Fruit fly (Drosophila melanogaster) whole organism, embryonic: ENCODE results near the gene CG7903.

ENCODE experiments used
- Asciz ChIP-seq: fragments of 200-800 bp; sonication (Bioruptor generic); optimal IDR thresholded peaks from 2 replicates; lab custom pipeline; 2017; ENCODE audit warnings: missing biosample characterization, mild to moderate bottlenecking, missing genetic modification characterization, missing genetic modification reagents
- Awh ChIP-seq: fragments of 200-800 bp; sonication (Bioruptor generic); IDR thresholded peaks from 2 replicates; pipeline ENCODE4, ENCODE4 v1.3.6; 2022; ENCODE audit warnings: missing biosample characterization, missing genetic modification characterization
- CG10654 ChIP-seq: fragments of 200-800 bp; sonication (Bioruptor generic); optimal IDR thresholded peaks from 2 replicates; lab custom pipeline; 2016; ENCODE audit warnings: missing biosample characterization, missing genetic modification characterization
- CG10979 ChIP-seq: fragments of 200-800 bp; sonication (Bioruptor generic); optimal IDR thresholded peaks from 2 replicates; lab custom pipeline; 2018; ENCODE audit warnings: missing biosample characterization, mild to moderate bottlenecking, missing genetic modification characterization, moderate library complexity
- CG12299 ChIP-seq: fragments of 200-800 bp; sonication (Bioruptor generic); optimal IDR thresholded peaks from 2 replicates; lab custom pipeline; 2018; ENCODE audit warnings: missing biosample characterization, mild to moderate bottlenecking, missing genetic modification characterization
- CG15479 ChIP-seq: fragments of 200-800 bp; sonication (Bioruptor generic); optimal IDR thresholded peaks from 3 replicates; lab custom pipeline; 2019; ENCODE audit warnings: missing biosample characterization, mild to moderate bottlenecking, missing genetic modification characterization, moderate library complexity
- CG17361 ChIP-seq: fragments of 200-800 bp; sonication (Bioruptor generic); IDR thresholded peaks from 3 replicates; pipeline ENCODE4 v1.3.6; 2022; ENCODE audit warnings: missing biosample characterization, missing genetic modification characterization
- CG30403 ChIP-seq: fragments of 200-800 bp; sonication (Bioruptor generic); optimal IDR thresholded peaks from 3 replicates; lab custom pipeline; 2016; ENCODE audit warnings: missing biosample characterization, missing genetic modification characterization
- CG31224 ChIP-seq: fragments of 200-800 bp; sonication (Bioruptor generic); IDR thresholded peaks from 2 replicates; pipeline ENCODE4 v1.3.6; 2022; ENCODE audit warnings: missing biosample characterization, missing genetic modification characterization
- CG3407 ChIP-seq: fragments of 200-800 bp; sonication (Bioruptor generic); optimal IDR thresholded peaks from 2 replicates; lab custom pipeline; 2018; ENCODE audit warnings: missing biosample characterization, mild to moderate bottlenecking, missing genetic modification characterization
- CG34422 ChIP-seq: fragments of 200-800 bp; sonication (Bioruptor generic); IDR thresholded peaks from 3 replicates; pipeline ENCODE4 v1.3.6; 2022; ENCODE audit warnings: missing biosample characterization, missing genetic modification characterization
- CG3838 ChIP-seq: fragments of 200-800 bp; sonication (Bioruptor generic); optimal IDR thresholded peaks from 3 replicates; lab custom pipeline; 2016; ENCODE audit warnings: missing biosample characterization, missing genetic modification characterization
- CG4820 ChIP-seq: fragments of 200-800 bp; sonication (Bioruptor generic); optimal IDR thresholded peaks from 3 replicates; lab custom pipeline; 2016; ENCODE audit warnings: missing biosample characterization, missing genetic modification characterization
- CG7928 ChIP-seq: fragments of 200-800 bp; sonication (Bioruptor generic); optimal IDR thresholded peaks from 2 replicates; lab custom pipeline; 2017; ENCODE audit warnings: missing biosample characterization, mild to moderate bottlenecking, missing genetic modification characterization
- CG7963 ChIP-seq: fragments of 200-800 bp; sonication (Bioruptor generic); IDR thresholded peaks from 3 replicates; pipeline ENCODE4 v1.3.6; 2022; ENCODE audit warnings: missing biosample characterization, missing genetic modification characterization; ENCODE audit not compliant: partially characterized antibody
- CG9932 ChIP-seq: fragments of 200-800 bp; sonication (Bioruptor generic); IDR thresholded peaks from 2 replicates; pipeline ENCODE4 v1.3.6; 2022; ENCODE audit warnings: missing biosample characterization, missing genetic modification characterization
- CoRest ChIP-seq: fragments of 200-800 bp; sonication (Bioruptor generic); optimal IDR thresholded peaks from 3 replicates; lab custom pipeline; 2018; ENCODE audit warnings: missing biosample characterization, mild to moderate bottlenecking, missing genetic modification characterization, moderate library complexity
- CrebB ChIP-seq: fragments of 200-800 bp; sonication (Bioruptor generic); optimal IDR thresholded peaks from 3 replicates; lab custom pipeline; 2018; ENCODE audit warnings: missing biosample characterization, mild to moderate bottlenecking, missing genetic modification characterization
- Deaf1 ChIP-seq: fragments of 200-800 bp; optimal IDR thresholded peaks from 3 replicates; lab custom pipeline; 2019; ENCODE audit warnings: missing biosample characterization, mild to moderate bottlenecking, missing genetic modification characterization, moderate library complexity
- Dip3 ChIP-seq: fragments of 200-800 bp; sonication (Bioruptor generic); optimal IDR thresholded peaks from 3 replicates; lab custom pipeline; 2016; ENCODE audit warnings: missing biosample characterization, missing genetic modification characterization
- Dp ChIP-seq: fragments of 200-800 bp; sonication (Bioruptor generic); optimal IDR thresholded peaks from 2 replicates; lab custom pipeline; 2018; ENCODE audit warnings: missing biosample characterization, mild to moderate bottlenecking, missing genetic modification characterization, moderate library complexity
- Gsc ChIP-seq: fragments of 200-800 bp; sonication (Bioruptor generic); IDR thresholded peaks from 2 replicates; pipeline ENCODE4 v1.3.6; 2022; ENCODE audit warnings: missing biosample characterization, missing genetic modification characterization
- Gug ChIP-seq: fragments of 200-800 bp; sonication (Bioruptor generic); IDR thresholded peaks from 4 replicates; pipeline ENCODE4 v1.3.6; 2022; ENCODE audit warnings: missing biosample characterization, missing genetic modification characterization
- Oli ChIP-seq: fragments of 200-800 bp; sonication (Bioruptor generic); optimal IDR thresholded peaks from 2 replicates; lab custom pipeline; 2018; ENCODE audit warnings: missing biosample characterization, mild to moderate bottlenecking, missing genetic modification characterization, moderate library complexity
- Rx ChIP-seq: fragments of 200-800 bp; sonication (Bioruptor generic); IDR thresholded peaks from 2 replicates; pipeline ENCODE4 v1.3.6; 2022; ENCODE audit warnings: missing biosample characterization, missing genetic modification characterization
- Sin3A ChIP-seq: fragments of >200 bp; optimal IDR thresholded peaks from 2 replicates; lab custom pipeline; 2018
- Stat92E ChIP-seq, 3 experiments: fragments of >200 bp in 2 of 3; fragments of 200-800 bp in 1 of 3; sonication (Bioruptor generic) in 1 of 3; optimal IDR thresholded peaks; 2 replicates each; lab custom pipeline; 2017 to 2019; ENCODE audit warnings: missing biosample characterization in 3 of 3, missing genetic modification characterization in 3 of 3, mild to moderate bottlenecking in 1 of 3, moderate library complexity in 1 of 3
- YL-1 ChIP-seq: fragments of 200-800 bp; sonication (Bioruptor generic); optimal IDR thresholded peaks from 3 replicates; lab custom pipeline; 2017; ENCODE audit warnings: missing biosample characterization, mild to moderate bottlenecking, missing genetic modification characterization
- ci ChIP-seq: fragments of 200-800 bp; sonication (Bioruptor generic); IDR thresholded peaks from 3 replicates; pipeline ENCODE4 v1.3.6; 2022; ENCODE audit warnings: missing biosample characterization, missing genetic modification characterization
- dimm ChIP-seq: fragments of 200-800 bp; sonication (Bioruptor generic); IDR thresholded peaks from 2 replicates; pipeline ENCODE4 v1.3.6; 2022; ENCODE audit warnings: missing biosample characterization, missing genetic modification characterization
- dmrt99B ChIP-seq: fragments of 200-800 bp; sonication (Bioruptor generic); optimal IDR thresholded peaks from 2 replicates; lab custom pipeline; 2018; ENCODE audit warnings: missing biosample characterization, mild to moderate bottlenecking, missing genetic modification characterization, moderate library complexity
- fd96Cb ChIP-seq: fragments of 200-800 bp; sonication (Bioruptor generic); optimal IDR thresholded peaks from 2 replicates; lab custom pipeline; 2018; ENCODE audit warnings: missing biosample characterization, mild to moderate bottlenecking, missing genetic modification characterization, moderate library complexity
- gfzf ChIP-seq: fragments of 200-800 bp; sonication (Bioruptor generic); optimal IDR thresholded peaks from 2 replicates; lab custom pipeline; 2016; ENCODE audit warnings: missing biosample characterization, mild to moderate bottlenecking, missing genetic modification characterization, moderate library complexity
- gt ChIP-seq: fragments of 200-800 bp; sonication (Bioruptor generic); IDR thresholded peaks from 2 replicates; pipeline ENCODE4 v1.3.6; 2022; ENCODE audit warnings: missing biosample characterization, missing genetic modification characterization
- h ChIP-seq: fragments of >200 bp; optimal IDR thresholded peaks from 2 replicates; lab custom pipeline; 2017
- hb ChIP-seq: fragments of 200-800 bp; sonication (Bioruptor generic); IDR thresholded peaks from 3 replicates; pipeline ENCODE4 v1.3.6; 2022; ENCODE audit warnings: missing biosample characterization, missing genetic modification characterization; ENCODE audit not compliant: partially characterized antibody
- mld ChIP-seq: fragments of 200-800 bp; sonication (Bioruptor generic); IDR thresholded peaks from 3 replicates; pipeline ENCODE4 v1.3.6; 2022; ENCODE audit warnings: missing biosample characterization, missing genetic modification characterization; ENCODE audit not compliant: partially characterized antibody
- pan ChIP-seq, 4 experiments: fragments of >200 bp in 3 of 4; fragments of 200-800 bp in 1 of 4; sonication (Bioruptor generic) in 1 of 4; optimal IDR thresholded peaks in 3 of 4; IDR thresholded peaks in 1 of 4; 2 replicates each; pipeline versions ENCODE4 v1.3.6 to Lab custom; 2017 to 2022; ENCODE audit warnings: missing biosample characterization in 2 of 4, missing genetic modification characterization in 2 of 4, mixed read lengths in 1 of 4
- pros ChIP-seq: fragments of 200-800 bp; sonication (Bioruptor generic); optimal IDR thresholded peaks from 3 replicates; lab custom pipeline; 2019; ENCODE audit warnings: missing biosample characterization, mild to moderate bottlenecking, missing genetic modification characterization, moderate library complexity
- psq ChIP-seq: fragments of 200-800 bp; sonication (Bioruptor generic); optimal IDR thresholded peaks from 2 replicates; lab custom pipeline; 2017; ENCODE audit warnings: missing biosample characterization, missing genetic modification characterization
- row ChIP-seq: fragments of 200-800 bp; sonication (Bioruptor generic); IDR thresholded peaks from 3 replicates; pipeline ENCODE4 v1.3.6; 2022; ENCODE audit warnings: missing biosample characterization, missing genetic modification characterization
- slbo ChIP-seq: fragments of 200-800 bp; sonication (Bioruptor generic); IDR thresholded peaks from 2 replicates; pipeline ENCODE4 v1.3.6; 2022; ENCODE audit warnings: missing biosample characterization, missing genetic modification characterization
- stwl ChIP-seq: fragments of 200-800 bp; sonication (Bioruptor generic); optimal IDR thresholded peaks from 3 replicates; lab custom pipeline; 2018; ENCODE audit warnings: missing biosample characterization, mild to moderate bottlenecking, missing genetic modification characterization, moderate library complexity
- tin ChIP-seq: fragments of 200-800 bp; sonication (Bioruptor generic); optimal IDR thresholded peaks from 3 replicates; lab custom pipeline; 2016; ENCODE audit warnings: missing biosample characterization, missing genetic modification characterization
- tup ChIP-seq: fragments of 200-800 bp; sonication (Bioruptor generic); optimal IDR thresholded peaks from 2 replicates; lab custom pipeline; 2016; ENCODE audit warnings: missing biosample characterization, mild to moderate bottlenecking, missing genetic modification characterization, moderate library complexity
- tx ChIP-seq: fragments of 200-800 bp; sonication (Bioruptor generic); optimal IDR thresholded peaks from 2 replicates; lab custom pipeline; 2016; ENCODE audit warnings: missing biosample characterization, missing genetic modification characterization
- unc-4 ChIP-seq: fragments of 200-800 bp; sonication (Bioruptor generic); IDR thresholded peaks from 2 replicates; pipeline ENCODE4 v1.3.6; 2022; ENCODE audit warnings: missing biosample characterization, missing genetic modification characterization; ENCODE audit not compliant: partially characterized antibody
- vvl ChIP-seq: fragments of 200-800 bp; sonication (Bioruptor generic); IDR thresholded peaks from 2 replicates; pipeline ENCODE4 v1.3.6; 2022; ENCODE audit warnings: missing biosample characterization, missing genetic modification characterization
- wdn ChIP-seq: fragments of 200-800 bp; sonication (Bioruptor generic); IDR thresholded peaks from 2 replicates; pipeline ENCODE4 v1.3.6; 2022; ENCODE audit warnings: missing biosample characterization, missing genetic modification characterization
- yki ChIP-seq: fragments of >200 bp; optimal IDR thresholded peaks from 3 replicates; lab custom pipeline; 2018

The CG7903 gene

dm6 chr3R:30012602-30013489, 17.8 kb upstream of the CG7903 start (continued):
- TF ChIP-seq CG7963 (no peak), CG10654 (GFP tag; lab: Kevin White, UChicago) (no peak), wdn (GFP tag; lab: Robert Waterston, UW) (no peak), CG3407 (no peak), fd96Cb (tag; lab: Kevin White, UChicago) (no peak), pan (optimal IDR thresholded peaks at IDR 0.05; lab: Kevin White, UChicago) (no peak), pan (GFP tag; optimal IDR thresholded peaks at IDR 0.05 in 1 of 2, IDR thresholded peaks at IDR 0.05 in 1 of 2) (peak in 1 of 2 experiments; percentile 45), YL-1 (GFP tag; lab: Kevin White, UChicago) (peak; percentile 17), Stat92E (GFP tag; optimal IDR thresholded peaks at IDR 0.05; lab: Kevin White, UChicago) (no peak), CG31224 (GFP tag; lab: Robert Waterston, UW) (peak; percentile 43), tx (GFP tag; lab: Kevin White, UChicago) (no peak), Gsc (GFP tag; lab: Robert Waterston, UW) (no peak), CG3838 (GFP tag; lab: Kevin White, UChicago) (no peak), gfzf (GFP tag; lab: Kevin White, UChicago) (no peak), CG15479 (no peak), Gug (GFP tag; lab: Robert Waterston, UW) (0 out of 4 replicates have a peak, but pooled peaks have one; percentile 20), hb (GFP tag; lab: Robert Waterston, UW) (no peak), Dp (no peak), CG30403 (no peak), mld (GFP tag; lab: Robert Waterston, UW) (no peak), dimm (no peak), Awh (GFP tag; lab: Robert Waterston, UW) (no peak), vvl (GFP tag; lab: Robert Waterston, UW) (no peak), Sin3A (lab: Kevin White, UChicago) (no peak), slbo (GFP tag; lab: Robert Waterston, UW) (peak; percentile 48; the same call in 1 of the 2 replicates), CG4820 (GFP tag; lab: Kevin White, UChicago) (no peak), CG17361 (GFP tag; lab: Robert Waterston, UW) (no peak), Oli (no peak), CG7928 (GFP tag; lab: Kevin White, UChicago) (no peak), yki (lab: Kevin White, UChicago) (no peak), stwl (no peak), CG34422 (GFP tag; lab: Robert Waterston, UW) (no peak), h (no peak), Deaf1 (no peak), tup (no peak), unc-4 (no peak), Asciz (GFP tag; lab: Kevin White, UChicago) (no peak), ci (no peak), CrebB (tag; lab: Kevin White, UChicago) (no peak), CG9932 (GFP tag; lab: Robert Waterston, UW) (peak; percentile 73), row (GFP tag; lab: Robert Waterston, UW) (peak; percentile 49), CG12299 (tag; lab: Kevin White, UChicago) (no peak), CG10979 (tag; lab: Kevin White, UChicago) (no peak), gt (GFP tag; lab: Robert Waterston, UW) (no peak), psq (GFP tag; lab: Kevin White, UChicago) (no peak), dmrt99B (tag; lab: Kevin White, UChicago) (no peak), Rx (no peak; the same call in 1 of the 2 replicates), pros (GFP tag; lab: Kevin White, UChicago) (no peak), tin (GFP tag; lab: Kevin White, UChicago) (no peak), CoRest (no peak), Dip3 (no peak)
